Worm (Caenorhabditis elegans): ENCODE results near the gene enpl-1.
"Not testable (repeated sequence)": the region's sequence is repeated elsewhere in the genome, so short reads cannot be mapped to it uniquely, and the experiment has no call there.

ce11 chrIV:11154425-11155114, 35.5 kb downstream of the enpl-1 start, which contains the start of gene C08F8.3:
- not testable (repeated sequence) for TF ChIP-seq ztf-11 (tag; optimal IDR thresholded peaks at IDR 0.05); nhr-12 (tag; optimal IDR thresholded peaks at IDR 0.05); ama-1 (optimal IDR thresholded peaks at IDR 0.05); aly-2 (tag; optimal IDR thresholded peaks at IDR 0.05); snpc-4 (tag; optimal IDR thresholded peaks at IDR 0.05); pqm-1 (tag; optimal IDR thresholded peaks at IDR 0.05); unc-62 (GFP tag; optimal IDR thresholded peaks at IDR 0.05); nhr-237 (tag; optimal IDR thresholded peaks at IDR 0.05)
- TF ChIP-seq nfya-1 (tag; optimal IDR thresholded peaks at IDR 0.05; ENCODE audit: insufficient read depth), result peak; percentile 67
